Worm (Caenorhabditis elegans) whole organism, L4/young adult: ENCODE results near the gene B0035.18.

ENCODE experiments used
- W03F9.2 ChIP-seq: fragments of 150-350 bp; optimal IDR thresholded peaks from 2 replicates; lab custom pipeline; 2014; ENCODE audit warnings: missing biosample characterization, missing genetic modification characterization
- dao-5 ChIP-seq: sonication (generic microtip); optimal IDR thresholded peaks from 2 replicates; lab custom pipeline; 2016; ENCODE audit warnings: missing genotype, missing genetic modification characterization, moderate library complexity, missing compliant biosample characterization
- him-1 ChIP-seq: sonication (generic microtip); optimal IDR thresholded peaks from 2 replicates; lab custom pipeline; 2016; ENCODE audit warnings: missing genotype, missing genetic modification reagents, missing genetic modification characterization, missing compliant biosample characterization

ce11 chrIV:11329269-11329668, 9.2 kb downstream of the B0035.18 start, which contains the start of gene leo-1:
- TF ChIP-seq W03F9.2 (no peak), dao-5 (tag; lab: Kevin White, UChicago) (no peak), him-1 (tag; lab: Kevin White, UChicago) (no peak)
